Fruit fly (Drosophila melanogaster) whole organism, prepupa: ENCODE measurements around the gene CG2310.
A peak's percentile ranks its signal among the peaks of the same experiment; 100 is the strongest.

Source experiments
- Blimp-1 ChIP-seq: fragments of 200-800 bp; sonication (Bioruptor generic); optimal IDR thresholded peaks from 3 replicates; lab custom pipeline; 2017; ENCODE audit warnings: missing biosample characterization, missing genetic modification characterization, mild to moderate bottlenecking, moderate library complexity, missing genetic modification reagents
- CG10669 ChIP-seq: fragments of 200-800 bp; sonication (Bioruptor generic); optimal IDR thresholded peaks from 3 replicates; lab custom pipeline; 2018; ENCODE audit warnings: missing biosample characterization, mild to moderate bottlenecking, missing genetic modification characterization, moderate library complexity
- CG11294 ChIP-seq: fragments of 200-800 bp; sonication (Bioruptor generic); IDR thresholded peaks from 2 replicates; pipeline ENCODE4 v1.3.6; 2022; ENCODE audit warnings: missing biosample characterization, missing genetic modification characterization
- CG11762 ChIP-seq: fragments of 200-800 bp; sonication (Bioruptor generic); optimal IDR thresholded peaks from 3 replicates; lab custom pipeline; 2016; ENCODE audit warnings: missing biosample characterization, missing genetic modification characterization; ENCODE audit not compliant: insufficient read depth
- CG11902 ChIP-seq: fragments of 200-800 bp; sonication (Bioruptor generic); optimal IDR thresholded peaks from 3 replicates; lab custom pipeline; 2016; ENCODE audit warnings: missing biosample characterization, missing genetic modification characterization
- CG15336 ChIP-seq: fragments of 200-800 bp; sonication (Bioruptor generic); IDR thresholded peaks from 2 replicates; pipeline ENCODE4 v1.3.6; 2022; ENCODE audit warnings: missing biosample characterization, missing genetic modification characterization
- CG1621 ChIP-seq: fragments of 200-800 bp; sonication (Bioruptor generic); optimal IDR thresholded peaks from 3 replicates; lab custom pipeline; 2018; ENCODE audit warnings: missing biosample characterization, mild to moderate bottlenecking, missing genetic modification characterization
- CG31627 ChIP-seq: fragments of 200-800 bp; sonication (Bioruptor generic); optimal IDR thresholded peaks from 3 replicates; lab custom pipeline; 2016; ENCODE audit warnings: missing biosample characterization, missing genetic modification characterization
- CG32006 ChIP-seq: fragments of 200-800 bp; sonication (Bioruptor generic); optimal IDR thresholded peaks from 3 replicates; lab custom pipeline; 2017; ENCODE audit warnings: missing biosample characterization, mild to moderate bottlenecking, missing genetic modification characterization
- CG34406 ChIP-seq: fragments of 200-800 bp; sonication (Bioruptor generic); optimal IDR thresholded peaks from 3 replicates; lab custom pipeline; 2016; ENCODE audit warnings: missing biosample characterization, missing genetic modification characterization
- CG3919 ChIP-seq: fragments of 200-800 bp; sonication (Bioruptor generic); optimal IDR thresholded peaks from 3 replicates; lab custom pipeline; 2016; ENCODE audit warnings: missing biosample characterization, missing genetic modification characterization
- CG4318 ChIP-seq: fragments of 200-800 bp; sonication (Bioruptor generic); optimal IDR thresholded peaks from 3 replicates; lab custom pipeline; 2017; ENCODE audit warnings: missing biosample characterization, mild to moderate bottlenecking, missing genetic modification characterization
- CG6163 ChIP-seq: fragments of 200-800 bp; sonication (Bioruptor generic); IDR thresholded peaks from 3 replicates; pipeline ENCODE4 v1.3.6; 2022; ENCODE audit warnings: missing biosample characterization, missing genetic modification characterization
- CG6276 ChIP-seq: fragments of 200-800 bp; sonication (Bioruptor generic); optimal IDR thresholded peaks from 2 replicates; lab custom pipeline; 2017; ENCODE audit warnings: missing biosample characterization, mild to moderate bottlenecking, missing genetic modification characterization
- CG6792 ChIP-seq: fragments of 200-800 bp; sonication (Bioruptor generic); optimal IDR thresholded peaks from 3 replicates; lab custom pipeline; 2016; ENCODE audit warnings: missing biosample characterization, missing genetic modification characterization
- CG6808 ChIP-seq: fragments of 200-800 bp; sonication (Bioruptor generic); optimal IDR thresholded peaks from 3 replicates; lab custom pipeline; 2017; ENCODE audit warnings: missing biosample characterization, missing genetic modification characterization, mild to moderate bottlenecking, moderate library complexity, missing genetic modification reagents
- CG6854 ChIP-seq: fragments of 200-800 bp; sonication (Bioruptor generic); optimal IDR thresholded peaks from 2 replicates; lab custom pipeline; 2017; ENCODE audit warnings: missing biosample characterization, mild to moderate bottlenecking, missing genetic modification characterization
- CG7368 ChIP-seq: fragments of 200-800 bp; sonication (Bioruptor generic); optimal IDR thresholded peaks from 3 replicates; lab custom pipeline; 2016; ENCODE audit warnings: missing biosample characterization, missing genetic modification characterization
- CG8119 ChIP-seq: fragments of 200-800 bp; sonication (Bioruptor generic); IDR thresholded peaks from 3 replicates; pipeline ENCODE4 v1.3.6; 2022; ENCODE audit warnings: missing biosample characterization, missing genetic modification characterization
- CG8319 ChIP-seq: fragments of 200-800 bp; sonication (Bioruptor generic); optimal IDR thresholded peaks from 3 replicates; lab custom pipeline; 2016; ENCODE audit warnings: missing biosample characterization, missing genetic modification characterization
- CG8632 ChIP-seq: fragments of 200-800 bp; sonication (Bioruptor generic); optimal IDR thresholded peaks from 3 replicates; lab custom pipeline; 2016; ENCODE audit warnings: missing biosample characterization, missing genetic modification characterization
- CG9139 ChIP-seq: fragments of 200-800 bp; sonication (Bioruptor generic); optimal IDR thresholded peaks from 3 replicates; lab custom pipeline; 2017; ENCODE audit warnings: missing biosample characterization, mild to moderate bottlenecking, missing genetic modification characterization
- Eip78C ChIP-seq: fragments of 200-800 bp; sonication (Bioruptor generic); peaks from one replicate; lab custom pipeline; 2016; ENCODE audit warnings: missing biosample characterization, missing genetic modification characterization
- Eip93F ChIP-seq: fragments of 200-800 bp; sonication (Bioruptor generic); optimal IDR thresholded peaks from 2 replicates; lab custom pipeline; 2016; ENCODE audit warnings: missing biosample characterization, mild to moderate bottlenecking, missing genetic modification characterization
- Ets21C ChIP-seq: fragments of 200-800 bp; sonication (Bioruptor generic); optimal IDR thresholded peaks from 3 replicates; lab custom pipeline; 2016; ENCODE audit warnings: missing biosample characterization, missing genetic modification characterization
- Ets96B ChIP-seq: fragments of 200-800 bp; optimal IDR thresholded peaks from 2 replicates; lab custom pipeline; 2019; ENCODE audit warnings: missing biosample characterization, mild to moderate bottlenecking, missing genetic modification characterization, moderate library complexity
- Gug ChIP-seq: fragments of 200-800 bp; sonication (Bioruptor generic); IDR thresholded peaks from 2 replicates; pipeline ENCODE4 v1.3.6; 2022; ENCODE audit warnings: missing biosample characterization, missing genetic modification characterization
- Hr38 ChIP-seq: sonication (Bioruptor generic); optimal IDR thresholded peaks from 2 replicates; lab custom pipeline; 2016; ENCODE audit warnings: missing biosample characterization, missing genetic modification characterization
- Hr39 ChIP-seq: fragments of 200-800 bp; sonication (Bioruptor generic); optimal IDR thresholded peaks from 2 replicates; lab custom pipeline; 2016; ENCODE audit warnings: missing biosample characterization, missing genetic modification characterization
- Hr4 ChIP-seq: fragments of 200-800 bp; sonication (Bioruptor generic); optimal IDR thresholded peaks from 3 replicates; lab custom pipeline; 2016; ENCODE audit warnings: missing biosample characterization, missing genetic modification characterization
- Lpt ChIP-seq: fragments of 200-800 bp; sonication (Bioruptor generic); optimal IDR thresholded peaks from 3 replicates; lab custom pipeline; 2016; ENCODE audit warnings: missing biosample characterization, missing genetic modification characterization
- Met ChIP-seq: fragments of 200-800 bp; sonication (Bioruptor generic); optimal IDR thresholded peaks from 3 replicates; lab custom pipeline; 2016; ENCODE audit warnings: missing biosample characterization, missing genetic modification characterization
- OdsH ChIP-seq: fragments of 200-800 bp; sonication (Bioruptor generic); optimal IDR thresholded peaks from 3 replicates; lab custom pipeline; 2016; ENCODE audit warnings: missing biosample characterization, missing genetic modification characterization
- Smox ChIP-seq: fragments of 200-800 bp; sonication (Bioruptor generic); optimal IDR thresholded peaks from 3 replicates; lab custom pipeline; 2016; ENCODE audit warnings: missing biosample characterization, missing genetic modification characterization
- Sox102F ChIP-seq: fragments of 200-800 bp; sonication (Bioruptor generic); optimal IDR thresholded peaks from 2 replicates; lab custom pipeline; 2016; ENCODE audit warnings: missing biosample characterization, mild to moderate bottlenecking, missing genetic modification characterization
- Sox15 ChIP-seq: fragments of 200-800 bp; sonication (Bioruptor generic); optimal IDR thresholded peaks from 3 replicates; lab custom pipeline; 2016; ENCODE audit warnings: missing biosample characterization, missing genetic modification characterization
- achi ChIP-seq: fragments of 200-800 bp; sonication (Bioruptor generic); optimal IDR thresholded peaks from 3 replicates; lab custom pipeline; 2016; ENCODE audit warnings: missing biosample characterization, missing genetic modification characterization
- acj6 ChIP-seq: fragments of 200-800 bp; sonication (Bioruptor generic); optimal IDR thresholded peaks from 3 replicates; lab custom pipeline; 2016; ENCODE audit warnings: missing biosample characterization, missing genetic modification characterization
- dac ChIP-seq: fragments of 200-800 bp; sonication (Bioruptor generic); optimal IDR thresholded peaks from 2 replicates; lab custom pipeline; 2017; ENCODE audit warnings: missing biosample characterization, mild to moderate bottlenecking, missing genetic modification characterization
- dsx ChIP-seq: fragments of 200-800 bp; optimal IDR thresholded peaks from 3 replicates; lab custom pipeline; 2019; ENCODE audit warnings: missing biosample characterization, mild to moderate bottlenecking, missing genetic modification characterization, moderate library complexity; ENCODE audit not compliant: poor library complexity, severe bottlenecking
- eg ChIP-seq: fragments of 200-800 bp; sonication (Bioruptor generic); IDR thresholded peaks from 3 replicates; pipeline ENCODE4 v1.3.6; 2022; ENCODE audit warnings: missing biosample characterization, missing genetic modification characterization
- esn ChIP-seq: fragments of 200-800 bp; sonication (Bioruptor generic); optimal IDR thresholded peaks from 2 replicates; lab custom pipeline; 2016; ENCODE audit warnings: missing biosample characterization, mild to moderate bottlenecking, missing genetic modification characterization, moderate library complexity
- fd59A ChIP-seq: fragments of 200-800 bp; sonication (Bioruptor generic); optimal IDR thresholded peaks from 2 replicates; lab custom pipeline; 2017; ENCODE audit warnings: missing biosample characterization, mild to moderate bottlenecking, missing genetic modification characterization, missing genetic modification reagents
- fkh ChIP-seq: fragments of 200-800 bp; sonication (Bioruptor generic); optimal IDR thresholded peaks from 3 replicates; lab custom pipeline; 2017; ENCODE audit warnings: missing biosample characterization, mild to moderate bottlenecking, missing genetic modification characterization, moderate library complexity
- lz ChIP-seq: fragments of 200-800 bp; sonication (Bioruptor generic); optimal IDR thresholded peaks from 3 replicates; lab custom pipeline; 2016; ENCODE audit warnings: missing biosample characterization, missing genetic modification characterization
- net ChIP-seq: fragments of 200-800 bp; sonication (Bioruptor generic); optimal IDR thresholded peaks from 3 replicates; lab custom pipeline; 2016; ENCODE audit warnings: missing biosample characterization, missing genetic modification characterization
- pdm3 ChIP-seq: fragments of 200-800 bp; sonication (Bioruptor generic); optimal IDR thresholded peaks from 3 replicates; lab custom pipeline; 2016; ENCODE audit warnings: missing biosample characterization, missing genetic modification characterization
- salr ChIP-seq, 2 experiments: fragments of 200-800 bp; sonication (Bioruptor generic); optimal IDR thresholded peaks; 3 replicates each; lab custom pipeline; 2016 to 2018; ENCODE audit warnings: missing biosample characterization in 2 of 2, missing genetic modification characterization in 2 of 2, mild to moderate bottlenecking in 1 of 2
- spab ChIP-seq: fragments of 200-800 bp; sonication (Bioruptor generic); optimal IDR thresholded peaks from 2 replicates; lab custom pipeline; 2017; ENCODE audit warnings: missing biosample characterization, mild to moderate bottlenecking, missing genetic modification characterization, missing genetic modification reagents
- ss ChIP-seq, 2 experiments: fragments of 200-800 bp; sonication (Bioruptor generic); optimal IDR thresholded peaks; 2 replicates in 1 of 2; 3 replicates in 1 of 2; lab custom pipeline; 2017 to 2018; ENCODE audit warnings: mild to moderate bottlenecking in 2 of 2, missing biosample characterization in 2 of 2, missing genetic modification characterization in 2 of 2, moderate library complexity in 1 of 2
- svp ChIP-seq: fragments of 200-800 bp; sonication (Bioruptor generic); peaks from one replicate; lab custom pipeline; 2016; ENCODE audit warnings: missing biosample characterization, missing genetic modification characterization
- topi ChIP-seq: fragments of 200-800 bp; sonication (Bioruptor generic); optimal IDR thresholded peaks from 3 replicates; lab custom pipeline; 2016; ENCODE audit warnings: missing biosample characterization, missing genetic modification characterization

The CG2310 gene

dm6 chr3R:29522164-29522563, 28.8 kb upstream of the CG2310 start:
- TF ChIP-seq CG8119 (GFP tag; lab: Robert Waterston, UW), result peak; percentile 49; the same call in 2 of the 3 replicates
- peak; percentile 26 for TF ChIP-seq CG34406
- TF ChIP-seq Ets96B, result peak; percentile 75
- TF ChIP-seq acj6, result peak; percentile 41
- no peak for TF ChIP-seq Eip93F (GFP tag; lab: Kevin White, UChicago)
- peak in 1 of 2 experiments; percentile 55 for TF ChIP-seq ss (GFP tag; optimal IDR thresholded peaks at IDR 0.05; lab: Kevin White, UChicago)
- peak; percentile 69 for TF ChIP-seq CG3919
- peak; percentile 35 for TF ChIP-seq Ets21C (GFP tag; lab: Kevin White, UChicago)
- peak; percentile 68; the same call in 2 of the 3 replicates for TF ChIP-seq CG6163 (GFP tag; lab: Robert Waterston, UW)
- TF ChIP-seq CG4318, result no peak
- TF ChIP-seq CG6276, result no peak
- peak; percentile 49 for TF ChIP-seq CG6792 (GFP tag; lab: Kevin White, UChicago)
- peak; percentile 8 for TF ChIP-seq net (GFP tag; lab: Kevin White, UChicago)
- TF ChIP-seq pdm3 (GFP tag; lab: Kevin White, UChicago), result peak; percentile 35
- TF ChIP-seq CG8632 (GFP tag; lab: Kevin White, UChicago), result peak; percentile 26
- TF ChIP-seq CG11762 (GFP tag; lab: Kevin White, UChicago), result no peak
- peak; percentile 75 for TF ChIP-seq CG10669 (GFP tag; lab: Kevin White, UChicago)
- peak; percentile 37 for TF ChIP-seq CG32006 (GFP tag; lab: Kevin White, UChicago)
- peak; percentile 19 for TF ChIP-seq Smox
- peak; percentile 7 for TF ChIP-seq Lpt (GFP tag; lab: Kevin White, UChicago)
- peak; percentile 55 for TF ChIP-seq fd59A (GFP tag; lab: Kevin White, UChicago)
- no peak for TF ChIP-seq dac (GFP tag; lab: Kevin White, UChicago)
- no peak for TF ChIP-seq CG6854 (GFP tag; lab: Kevin White, UChicago)
- peak; percentile 83 for TF ChIP-seq Eip78C (GFP tag; lab: Kevin White, UChicago)
- TF ChIP-seq spab (GFP tag; lab: Kevin White, UChicago), result peak; percentile 67
- peak; percentile 28 for TF ChIP-seq CG8319 (GFP tag; lab: Kevin White, UChicago)
- TF ChIP-seq CG6808 (GFP tag; lab: Kevin White, UChicago), result peak; percentile 73
- TF ChIP-seq Hr39 (GFP tag; lab: Kevin White, UChicago), result peak; percentile 22
- TF ChIP-seq CG1621 (tag; lab: Kevin White, UChicago), result peak; percentile 37
- peak; percentile 47 for TF ChIP-seq topi (GFP tag; lab: Kevin White, UChicago)
- TF ChIP-seq Blimp-1 (GFP tag; lab: Kevin White, UChicago), result no peak
- peak; percentile 78 for TF ChIP-seq svp (GFP tag; lab: Kevin White, UChicago)
- TF ChIP-seq eg (GFP tag; lab: Robert Waterston, UW), result peak; percentile 24; the same call in 1 of the 3 replicates
- peak; percentile 5 to 27 for TF ChIP-seq salr (GFP tag; optimal IDR thresholded peaks at IDR 0.05; lab: Kevin White, UChicago)
- TF ChIP-seq Met (GFP tag; lab: Kevin White, UChicago), result peak; percentile 41
- TF ChIP-seq Sox15, result no peak
- peak; percentile 36 for TF ChIP-seq CG7368 (GFP tag; lab: Kevin White, UChicago)
- peak; percentile 64 for TF ChIP-seq achi
- TF ChIP-seq lz, result peak; percentile 29
- TF ChIP-seq fkh (GFP tag; lab: Kevin White, UChicago), result no peak
- TF ChIP-seq esn (GFP tag; lab: Kevin White, UChicago), result peak; percentile 47
- TF ChIP-seq CG15336, result 0 out of 2 replicates have a peak, but pooled peaks have one; percentile 29
- TF ChIP-seq CG11902 (GFP tag; lab: Kevin White, UChicago), result peak; percentile 39
- peak; percentile 37 for TF ChIP-seq Hr4 (GFP tag; lab: Kevin White, UChicago)
- TF ChIP-seq OdsH (GFP tag; lab: Kevin White, UChicago), result peak; percentile 45
- peak; percentile 65 for TF ChIP-seq dsx (GFP tag; lab: Kevin White, UChicago)
- TF ChIP-seq Hr38, result no peak
- TF ChIP-seq CG11294 (GFP tag; lab: Robert Waterston, UW), result no peak
- TF ChIP-seq Gug (GFP tag; lab: Robert Waterston, UW), result peak; percentile 61
- peak; percentile 25 for TF ChIP-seq CG31627 (GFP tag; lab: Kevin White, UChicago)
- TF ChIP-seq Sox102F (GFP tag; lab: Kevin White, UChicago), result peak; percentile 28
- TF ChIP-seq CG9139, result no peak
